Worm (Caenorhabditis elegans) whole organism, L3 larva: ENCODE results near the gene oac-58.

ENCODE experiments used
- ZK546.5 ChIP-seq: sonication (generic microtip); optimal IDR thresholded peaks from 2 replicates; lab custom pipeline; 2017; ENCODE audit warnings: missing biosample characterization, missing genetic modification characterization
- aly-2 ChIP-seq: fragments of 150-350 bp; optimal IDR thresholded peaks from 2 replicates; lab custom pipeline; 2014; ENCODE audit warnings: missing biosample characterization, missing genetic modification characterization
- ama-1 ChIP-seq: fragments of 150-350 bp; optimal IDR thresholded peaks from 2 replicates; lab custom pipeline; 2018
- ceh-16 ChIP-seq: sonication (generic microtip); optimal IDR thresholded peaks from 2 replicates; lab custom pipeline; 2017; ENCODE audit warnings: missing biosample characterization, missing genetic modification characterization
- ceh-82 ChIP-seq: fragments of 150-350 bp; optimal IDR thresholded peaks from 2 replicates; lab custom pipeline; 2014; ENCODE audit warnings: missing biosample characterization, missing genetic modification characterization
- daf-12 ChIP-seq: fragments of 150-350 bp; optimal IDR thresholded peaks from 2 replicates; lab custom pipeline; 2014; ENCODE audit warnings: missing biosample characterization, missing genetic modification reagents, missing genetic modification characterization
- egl-27 ChIP-seq: sonication (generic microtip); optimal IDR thresholded peaks from 4 replicates; lab custom pipeline; 2017; ENCODE audit warnings: missing biosample characterization, missing genetic modification reagents, missing genetic modification characterization
- eor-1 ChIP-seq, 2 experiments: fragments of 150-350 bp; optimal IDR thresholded peaks; 2 replicates each; lab custom pipeline; 2014 to 2018; ENCODE audit warnings: missing biosample characterization in 2 of 2, missing genetic modification characterization in 2 of 2
- fkh-10 ChIP-seq: sonication (generic microtip); optimal IDR thresholded peaks from 2 replicates; lab custom pipeline; 2017; ENCODE audit warnings: missing biosample characterization, missing genetic modification reagents, missing genetic modification characterization
- fkh-2 ChIP-seq: fragments of 150-350 bp; optimal IDR thresholded peaks from 2 replicates; lab custom pipeline; 2014; ENCODE audit warnings: missing biosample characterization, missing genetic modification reagents, missing genetic modification characterization
- lin-15B ChIP-seq: fragments of 150-350 bp; optimal IDR thresholded peaks from 2 replicates; lab custom pipeline; 2014; ENCODE audit warnings: missing biosample characterization, missing genetic modification characterization
- lin-39 ChIP-seq: fragments of 150-350 bp; optimal IDR thresholded peaks from 2 replicates; lab custom pipeline; 2018; ENCODE audit warnings: missing biosample characterization, missing genetic modification reagents, missing genetic modification characterization
- lsy-12 ChIP-seq: sonication (generic microtip); optimal IDR thresholded peaks from 2 replicates; lab custom pipeline; 2016; ENCODE audit warnings: mild to moderate bottlenecking, missing genetic modification characterization, missing compliant biosample characterization
- mml-1 ChIP-seq: fragments of 150-350 bp; sonication (generic microtip); optimal IDR thresholded peaks from 3 replicates; lab custom pipeline; 2014; ENCODE audit warnings: missing biosample characterization, missing genetic modification characterization
- nfya-1 ChIP-seq: sonication (generic microtip); optimal IDR thresholded peaks from 2 replicates; lab custom pipeline; 2017; ENCODE audit warnings: missing genetic modification characterization, mild to moderate bottlenecking, missing compliant biosample characterization, antibody characterized with exemption, moderate library complexity; ENCODE audit not compliant: insufficient read depth
- nhr-11 ChIP-seq: fragments of 150-350 bp; optimal IDR thresholded peaks from 2 replicates; lab custom pipeline; 2014; ENCODE audit warnings: missing biosample characterization, missing genetic modification characterization
- unc-39 ChIP-seq: sonication (generic microtip); optimal IDR thresholded peaks from 4 replicates; lab custom pipeline; 2017; ENCODE audit warnings: missing biosample characterization, missing genetic modification characterization

Gene oac-58

ce11 chrIV:12259161-12259870 is 52.2 kb downstream of the oac-58 start, which contains the start of gene Y39C12A.9:
Gene Y39C12A.9 (minus strand): TSS chrIV:12259211.
- no peak for TF ChIP-seq daf-12 (tag; lab: Kevin White, UChicago)
- TF ChIP-seq eor-1 (tag; optimal IDR thresholded peaks at IDR 0.05; lab: Kevin White, UChicago): no peak
- TF ChIP-seq fkh-10 (GFP tag; lab: Kevin White, UChicago): no peak
- TF ChIP-seq egl-27 (tag; lab: Kevin White, UChicago): no peak
- TF ChIP-seq lsy-12 (tag; lab: Kevin White, UChicago): no peak
- TF ChIP-seq ZK546.5 (tag; lab: Kevin White, UChicago): no peak
- no peak for TF ChIP-seq ceh-82
- no peak for TF ChIP-seq unc-39 (tag; lab: Kevin White, UChicago)
- TF ChIP-seq lin-39 (tag; lab: Kevin White, UChicago): peak; percentile 26
- TF ChIP-seq lin-15B (tag; lab: Kevin White, UChicago): peak; percentile 42
- no peak for TF ChIP-seq aly-2
- no peak for TF ChIP-seq fkh-2
- no peak for TF ChIP-seq nhr-11 (tag; lab: Kevin White, UChicago)
- peak; percentile 34 for TF ChIP-seq nfya-1 (tag; lab: Kevin White, UChicago)
- TF ChIP-seq mml-1: no peak
- no peak for TF ChIP-seq ama-1 (lab: Kevin White, UChicago)
- TF ChIP-seq ceh-16 (tag; lab: Kevin White, UChicago): no peak
